Worm (Caenorhabditis elegans) whole organism, L3 larva: Measurements from ENCODE around the gene ZK930.4.
A peak's percentile ranks its signal among the peaks of the same experiment; 100 is the strongest.

Experiments
- R02D3.7 ChIP-seq: fragments of 150-350 bp; optimal IDR thresholded peaks from 2 replicates; lab custom pipeline; 2014; ENCODE audit warnings: missing biosample characterization, missing genetic modification characterization
- ZK546.5 ChIP-seq: sonication (generic microtip); optimal IDR thresholded peaks from 2 replicates; lab custom pipeline; 2017; ENCODE audit warnings: missing biosample characterization, missing genetic modification characterization
- aly-2 ChIP-seq: fragments of 150-350 bp; optimal IDR thresholded peaks from 2 replicates; lab custom pipeline; 2014; ENCODE audit warnings: missing biosample characterization, missing genetic modification characterization
- ama-1 ChIP-seq: fragments of 150-350 bp; optimal IDR thresholded peaks from 2 replicates; lab custom pipeline; 2018
- ceh-28 ChIP-seq: fragments of 150-350 bp; optimal IDR thresholded peaks from 2 replicates; lab custom pipeline; 2014; ENCODE audit warnings: missing biosample characterization, missing genetic modification reagents, missing genetic modification characterization
- ceh-82 ChIP-seq: fragments of 150-350 bp; optimal IDR thresholded peaks from 2 replicates; lab custom pipeline; 2014; ENCODE audit warnings: missing biosample characterization, missing genetic modification characterization
- ceh-9 ChIP-seq: sonication (generic microtip); optimal IDR thresholded peaks from 2 replicates; lab custom pipeline; 2018; ENCODE audit warnings: missing biosample characterization, missing genetic modification characterization
- egl-27 ChIP-seq: sonication (generic microtip); optimal IDR thresholded peaks from 4 replicates; lab custom pipeline; 2017; ENCODE audit warnings: missing biosample characterization, missing genetic modification reagents, missing genetic modification characterization
- egl-5 ChIP-seq: fragments of 150-350 bp; optimal IDR thresholded peaks from 2 replicates; lab custom pipeline; 2017; ENCODE audit warnings: missing biosample characterization, missing genetic modification reagents, missing genetic modification characterization, inconsistent platforms
- elt-1 ChIP-seq: fragments of 150-350 bp; optimal IDR thresholded peaks from 2 replicates; lab custom pipeline; 2014; ENCODE audit warnings: missing biosample characterization, missing genetic modification characterization
- elt-2 ChIP-seq: sonication (generic microtip); optimal IDR thresholded peaks from 2 replicates; lab custom pipeline; 2016; ENCODE audit warnings: missing genetic modification reagents, mild to moderate bottlenecking, missing genetic modification characterization, missing compliant biosample characterization
- eor-1 ChIP-seq, 2 experiments: fragments of 150-350 bp; optimal IDR thresholded peaks; 2 replicates each; lab custom pipeline; 2014 to 2018; ENCODE audit warnings: missing biosample characterization in 2 of 2, missing genetic modification characterization in 2 of 2
- fkh-2 ChIP-seq: fragments of 150-350 bp; optimal IDR thresholded peaks from 2 replicates; lab custom pipeline; 2014; ENCODE audit warnings: missing biosample characterization, missing genetic modification reagents, missing genetic modification characterization
- jun-1 ChIP-seq: fragments of 150-350 bp; optimal IDR thresholded peaks from 2 replicates; lab custom pipeline; 2014; ENCODE audit warnings: missing biosample characterization, missing genetic modification reagents, missing genetic modification characterization
- lin-15B ChIP-seq: fragments of 150-350 bp; optimal IDR thresholded peaks from 2 replicates; lab custom pipeline; 2014; ENCODE audit warnings: missing biosample characterization, missing genetic modification characterization
- lsy-12 ChIP-seq: sonication (generic microtip); optimal IDR thresholded peaks from 2 replicates; lab custom pipeline; 2016; ENCODE audit warnings: mild to moderate bottlenecking, missing genetic modification characterization, missing compliant biosample characterization
- mml-1 ChIP-seq: fragments of 150-350 bp; sonication (generic microtip); optimal IDR thresholded peaks from 3 replicates; lab custom pipeline; 2014; ENCODE audit warnings: missing biosample characterization, missing genetic modification characterization
- nfya-1 ChIP-seq: sonication (generic microtip); optimal IDR thresholded peaks from 2 replicates; lab custom pipeline; 2017; ENCODE audit warnings: missing genetic modification characterization, mild to moderate bottlenecking, missing compliant biosample characterization, antibody characterized with exemption, moderate library complexity; ENCODE audit not compliant: insufficient read depth
- nhr-11 ChIP-seq: fragments of 150-350 bp; optimal IDR thresholded peaks from 2 replicates; lab custom pipeline; 2014; ENCODE audit warnings: missing biosample characterization, missing genetic modification characterization
- nhr-28 ChIP-seq: fragments of 150-350 bp; optimal IDR thresholded peaks from 2 replicates; lab custom pipeline; 2014; ENCODE audit warnings: missing biosample characterization, missing genetic modification characterization
- nhr-67 ChIP-seq: fragments of 150-350 bp; optimal IDR thresholded peaks from 2 replicates; lab custom pipeline; 2014; ENCODE audit warnings: missing biosample characterization, missing genetic modification characterization
- nhr-76 ChIP-seq: fragments of 150-350 bp; sonication (generic microtip); optimal IDR thresholded peaks from 5 replicates; lab custom pipeline; 2014; ENCODE audit warnings: missing biosample characterization, missing genetic modification characterization
- nhr-77 ChIP-seq: fragments of 150-350 bp; optimal IDR thresholded peaks from 2 replicates; lab custom pipeline; 2014; ENCODE audit warnings: missing biosample characterization, missing genetic modification characterization
- pqm-1 ChIP-seq: fragments of 150-350 bp; optimal IDR thresholded peaks from 2 replicates; lab custom pipeline; 2017; ENCODE audit warnings: missing biosample characterization, missing genetic modification characterization, inconsistent platforms
- sea-2 ChIP-seq: fragments of 150-350 bp; sonication (generic microtip); optimal IDR thresholded peaks from 4 replicates; lab custom pipeline; 2014; ENCODE audit warnings: missing biosample characterization, missing genetic modification reagents, missing genetic modification characterization
- skn-1 ChIP-seq: fragments of 150-350 bp; optimal IDR thresholded peaks from 2 replicates; lab custom pipeline; 2014; ENCODE audit warnings: missing biosample characterization, missing genetic modification characterization
- snpc-4 ChIP-seq: fragments of 150-350 bp; optimal IDR thresholded peaks from 2 replicates; lab custom pipeline; 2014; ENCODE audit warnings: missing biosample characterization, missing genetic modification characterization
- unc-39 ChIP-seq: sonication (generic microtip); optimal IDR thresholded peaks from 4 replicates; lab custom pipeline; 2017; ENCODE audit warnings: missing biosample characterization, missing genetic modification characterization
- unc-62 ChIP-seq: fragments of 150-350 bp; sonication (generic microtip); optimal IDR thresholded peaks from 4 replicates; lab custom pipeline; 2014; ENCODE audit warnings: missing biosample characterization, missing genetic modification reagents, missing genetic modification characterization

The ZK930.4 gene

DNA sequence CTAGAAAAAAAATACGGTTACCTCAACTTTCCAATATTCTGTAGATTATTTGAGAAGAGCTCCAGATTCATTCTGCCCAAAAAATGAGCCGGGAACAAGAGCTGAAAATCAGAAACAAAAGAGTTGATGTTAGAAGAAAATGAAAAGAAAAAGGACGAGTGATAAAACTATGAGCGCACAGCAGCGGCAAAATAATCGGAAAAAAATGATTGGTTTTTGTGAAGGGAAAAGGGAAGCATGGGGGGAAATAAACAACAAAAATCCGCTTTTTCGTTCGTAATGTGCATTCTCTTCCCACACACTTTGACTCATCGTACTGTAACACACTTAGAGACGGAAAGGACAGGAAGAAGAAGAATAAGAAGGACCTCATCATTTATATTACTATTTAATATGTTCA is 13.0 kb upstream of the ZK930.4 start, which contains the start of gene ZK930.2:
Gene ZK930.2, minus strand, starts transcription at position 101 of the 400 bp plus-strand sequence.
- TF ChIP-seq ZK546.5 (tag; lab: Kevin White, UChicago) = no peak
- TF ChIP-seq unc-39 (tag; lab: Kevin White, UChicago) = no peak
- no peak for TF ChIP-seq nhr-67 (tag; lab: Kevin White, UChicago)
- no peak for TF ChIP-seq sea-2 (GFP tag; lab: Kevin White, UChicago)
- TF ChIP-seq ama-1 (lab: Kevin White, UChicago) = no peak
- TF ChIP-seq lsy-12 (tag; lab: Kevin White, UChicago) = no peak
- no peak for TF ChIP-seq unc-62 (GFP tag; lab: Kevin White, UChicago)
- no peak for TF ChIP-seq ceh-82
- no peak for TF ChIP-seq nhr-76 (tag; lab: Kevin White, UChicago)
- TF ChIP-seq snpc-4 (tag; lab: Kevin White, UChicago) = no peak
- no peak for TF ChIP-seq nhr-28 (tag; lab: Kevin White, UChicago)
- TF ChIP-seq elt-2 = no peak
- TF ChIP-seq ceh-28 (tag; lab: Kevin White, UChicago) = no peak
- TF ChIP-seq, all 47 proteins: peak for 0

DNA sequence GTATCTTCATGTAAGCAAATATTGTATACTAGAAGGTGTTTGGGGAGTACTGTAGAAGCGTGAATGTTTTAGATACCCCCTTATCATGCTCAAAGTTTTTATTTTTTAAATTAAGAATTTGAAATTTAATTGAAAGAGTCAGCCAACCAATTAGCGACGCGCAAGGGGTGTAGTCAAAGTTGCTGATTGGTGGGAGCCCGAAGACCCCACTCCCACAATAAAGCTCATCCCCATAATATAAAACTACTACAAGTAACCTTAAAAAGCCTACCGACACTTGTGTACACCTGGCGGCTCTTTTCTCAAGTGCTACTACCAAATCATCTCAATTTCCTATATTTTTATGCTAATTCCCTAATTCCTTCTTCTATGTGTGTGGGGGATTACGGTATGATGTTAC is 6.6 kb upstream of the ZK930.4 start:
- TF ChIP-seq pqm-1 (tag; lab: Kevin White, UChicago) (no peak), nfya-1 (tag; lab: Kevin White, UChicago) (peak; percentile 63), nhr-11 (tag; lab: Kevin White, UChicago) (no peak), eor-1 (tag; optimal IDR thresholded peaks at IDR 0.05; lab: Kevin White, UChicago) (no peak), skn-1 (tag; lab: Kevin White, UChicago) (no peak), elt-2 (no peak)

ce11 chrII:11901110-11901509 is 5.2 kb upstream of the ZK930.4 start, which contains the start of gene vab-23:
Gene vab-23, minus strand, starts transcription at chrII:11901210.
- TF ChIP-seq nhr-28 (tag; lab: Kevin White, UChicago) (no peak), nfya-1 (tag; lab: Kevin White, UChicago) (peak; percentile 1)
- TF ChIP-seq, all 47 proteins: peak for 1

DNA sequence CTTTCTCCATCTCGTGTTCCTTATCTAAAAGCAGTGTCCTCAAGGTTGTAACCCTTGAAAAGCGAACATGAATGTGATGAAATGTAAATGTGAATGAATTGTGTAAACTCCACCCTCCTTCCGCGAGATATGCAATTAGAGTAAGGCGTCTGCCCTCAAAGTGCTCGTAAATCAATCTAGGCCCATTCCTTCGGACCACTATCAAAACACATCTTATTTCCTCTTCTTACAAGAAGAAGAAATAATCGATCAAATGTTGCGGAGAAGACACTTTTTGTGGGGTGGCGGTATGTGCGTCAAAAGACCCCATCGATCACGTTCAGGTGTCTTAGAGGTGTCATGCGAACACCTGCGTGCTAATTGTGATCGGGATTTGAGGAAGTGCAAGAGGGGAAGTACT is 4.1 kb upstream of the ZK930.4 start:
- TF ChIP-seq egl-27 = no peak

DNA sequence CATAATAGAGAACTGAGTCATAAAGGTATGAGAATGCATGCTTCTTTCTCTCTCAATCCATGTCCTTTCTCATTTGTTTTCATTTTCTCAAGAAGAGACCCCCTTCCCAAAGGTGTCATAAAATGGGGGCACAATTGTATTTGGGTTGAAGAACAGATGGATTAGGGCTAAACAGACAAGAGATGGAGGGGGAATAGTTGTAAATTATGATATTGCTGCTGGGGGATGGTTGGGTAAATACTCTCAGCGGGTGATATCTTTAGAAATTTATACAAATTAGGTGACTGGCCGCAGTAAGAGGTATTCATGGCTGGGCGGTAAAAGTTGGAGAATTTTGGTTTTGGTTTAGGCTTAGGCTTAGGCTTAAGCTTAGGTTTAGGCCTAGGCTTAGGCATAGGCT is 1.3 kb upstream of the ZK930.4 start:
- TF ChIP-seq mml-1 (tag; lab: Kevin White, UChicago) (no peak), nhr-77 (tag; lab: Kevin White, UChicago) (no peak), fkh-2 (tag; lab: Kevin White, UChicago) (no peak), nhr-11 (tag; lab: Kevin White, UChicago) (no peak), eor-1 (tag; optimal IDR thresholded peaks at IDR 0.05; lab: Kevin White, UChicago) (no peak), ceh-9 (tag; lab: Kevin White, UChicago) (no peak), elt-1 (tag; lab: Kevin White, UChicago) (no peak), ZK546.5 (tag; lab: Kevin White, UChicago) (no peak), nhr-76 (tag; lab: Kevin White, UChicago) (no peak), nhr-28 (tag; lab: Kevin White, UChicago) (no peak)

ce11 chrII:11910569-11910968 is 4.3 kb downstream of the ZK930.4 start:
- TF ChIP-seq nhr-76 (tag; lab: Kevin White, UChicago) = no peak
- peak; percentile 97 for TF ChIP-seq nfya-1 (tag; lab: Kevin White, UChicago)
- TF ChIP-seq aly-2 (tag; lab: Kevin White, UChicago) = no peak

ce11 chrII:11914304-11914703 is 8.0 kb downstream of the ZK930.4 start, which contains the start of gene ZK930.7:
Gene ZK930.7, plus strand, starts transcription at chrII:11914604.
- TF ChIP-seq jun-1 (no peak), R02D3.7 (no peak), egl-5 (tag; lab: Kevin White, UChicago) (no peak), nhr-77 (tag; lab: Kevin White, UChicago) (no peak), lin-15B (no peak), egl-27 (no peak)
